Worm (Caenorhabditis elegans) whole organism, L1 larva: ENCODE measurements around the gene grd-7.

Source experiments
- C16A3.4 ChIP-seq: fragments of 150-350 bp; optimal IDR thresholded peaks from 2 replicates; lab custom pipeline; 2014; ENCODE audit warnings: missing biosample characterization, missing genetic modification characterization
- C34B4.2 ChIP-seq: sonication (generic microtip); optimal IDR thresholded peaks from 2 replicates; lab custom pipeline; 2017; ENCODE audit warnings: mild to moderate bottlenecking, missing genetic modification characterization, missing compliant biosample characterization
- Y116A8C.19 ChIP-seq: sonication (generic microtip); optimal IDR thresholded peaks from 2 replicates; lab custom pipeline; 2016; ENCODE audit warnings: missing compliant biosample characterization, missing genetic modification characterization, borderline replicate concordance
- aha-1 ChIP-seq: fragments of 150-350 bp; optimal IDR thresholded peaks from 2 replicates; lab custom pipeline; 2014; ENCODE audit warnings: missing biosample characterization, missing genetic modification characterization
- aly-2 ChIP-seq: fragments of 150-350 bp; optimal IDR thresholded peaks from 2 replicates; lab custom pipeline; 2014; ENCODE audit warnings: missing biosample characterization, missing genetic modification characterization
- ceh-63 ChIP-seq: fragments of 200-800 bp; sonication (Bioruptor generic); optimal IDR thresholded peaks from 2 replicates; lab custom pipeline; 2018; ENCODE audit warnings: mild to moderate bottlenecking, missing genetic modification characterization, missing compliant biosample characterization
- ceh-8 ChIP-seq: fragments of 200-800 bp; sonication (Bioruptor generic); optimal IDR thresholded peaks from 2 replicates; lab custom pipeline; 2018; ENCODE audit warnings: mild to moderate bottlenecking, missing genetic modification characterization, moderate library complexity, missing compliant biosample characterization
- ceh-88 ChIP-seq: fragments of 200-800 bp; sonication (Bioruptor generic); IDR thresholded peaks from 2 replicates; pipeline ENCODE4 v1.3.6; 2022; ENCODE audit warnings: missing genetic modification characterization, missing compliant biosample characterization
- ces-1 ChIP-seq: fragments of 150-350 bp; optimal IDR thresholded peaks from 2 replicates; lab custom pipeline; 2014; ENCODE audit warnings: missing biosample characterization, missing genetic modification reagents, missing genetic modification characterization
- efl-1 ChIP-seq, 4 experiments: fragments of 150-350 bp; optimal IDR thresholded peaks in 3 of 4; peaks in 1 of 4; 1 replicate in 1 of 4; 2 replicates in 3 of 4; lab custom pipeline; 2014; ENCODE audit warnings: missing biosample characterization in 2 of 4, missing genetic modification characterization in 2 of 4, missing genetic modification reagents in 2 of 4
- efl-3 ChIP-seq: fragments of 200-800 bp; sonication (Bioruptor generic); optimal IDR thresholded peaks from 2 replicates; lab custom pipeline; 2018; ENCODE audit warnings: mild to moderate bottlenecking, missing genetic modification characterization, missing compliant biosample characterization
- egl-27 ChIP-seq, 2 experiments: fragments of 150-350 bp in 1 of 2; sonication (generic microtip); optimal IDR thresholded peaks; 3 replicates each; lab custom pipeline; 2017 to 2018; ENCODE audit warnings: missing biosample characterization in 2 of 2, missing genetic modification characterization in 2 of 2, missing genetic modification reagents in 2 of 2
- elt-2 ChIP-seq: sonication (generic microtip); optimal IDR thresholded peaks from 2 replicates; lab custom pipeline; 2016; ENCODE audit warnings: missing genetic modification characterization, mild to moderate bottlenecking, inconsistent platforms, missing compliant biosample characterization, missing genetic modification reagents
- elt-3 ChIP-seq, 6 experiments: fragments of 150-350 bp in 1 of 6; sonication (generic microtip); optimal IDR thresholded peaks; 2 replicates each; lab custom pipeline; 2017 to 2018; ENCODE audit warnings: missing biosample characterization in 6 of 6, missing genetic modification characterization in 6 of 6, inconsistent platforms in 1 of 6
- ets-5 ChIP-seq: fragments of 200-800 bp; sonication (Bioruptor generic); IDR thresholded peaks from 2 replicates; pipeline ENCODE4 v1.3.6; 2022; ENCODE audit warnings: missing genetic modification characterization, missing compliant biosample characterization
- fkh-10 ChIP-seq: sonication (generic microtip); optimal IDR thresholded peaks from 2 replicates; lab custom pipeline; 2017; ENCODE audit warnings: missing biosample characterization, missing genetic modification reagents, missing genetic modification characterization
- fkh-4 ChIP-seq: sonication (generic microtip); optimal IDR thresholded peaks from 2 replicates; lab custom pipeline; 2016; ENCODE audit warnings: missing compliant biosample characterization, missing genetic modification characterization, borderline replicate concordance
- fkh-8 ChIP-seq: sonication (generic microtip); optimal IDR thresholded peaks from 2 replicates; lab custom pipeline; 2016; ENCODE audit warnings: mild to moderate bottlenecking, missing genetic modification characterization, missing compliant biosample characterization
- fos-1 ChIP-seq: fragments of 150-350 bp; optimal IDR thresholded peaks from 2 replicates; lab custom pipeline; 2014; ENCODE audit warnings: missing biosample characterization, missing genetic modification characterization
- hlh-17 ChIP-seq: fragments of 200-800 bp; sonication (Bioruptor generic); optimal IDR thresholded peaks from 2 replicates; lab custom pipeline; 2018; ENCODE audit warnings: missing genetic modification characterization, mild to moderate bottlenecking, missing compliant biosample characterization, moderate library complexity, borderline replicate concordance
- hpl-2 ChIP-seq: fragments of 150-350 bp; optimal IDR thresholded peaks from 2 replicates; lab custom pipeline; 2014; ENCODE audit warnings: missing biosample characterization, missing genetic modification reagents, missing genetic modification characterization
- irx-1 ChIP-seq: sonication (generic microtip); optimal IDR thresholded peaks from 2 replicates; lab custom pipeline; 2016; ENCODE audit warnings: missing genetic modification characterization, missing compliant biosample characterization
- isw-1 ChIP-seq: fragments of 200-800 bp; sonication (Bioruptor generic); IDR thresholded peaks from 2 replicates; pipeline ENCODE4 v1.3.6; 2022; ENCODE audit warnings: missing genetic modification characterization, missing compliant biosample characterization
- jun-1 ChIP-seq: fragments of 150-350 bp; optimal IDR thresholded peaks from 2 replicates; lab custom pipeline; 2014; ENCODE audit warnings: missing biosample characterization, missing genetic modification reagents, missing genetic modification characterization
- lin-14 ChIP-seq: fragments of 200-800 bp; sonication (Bioruptor generic); optimal IDR thresholded peaks from 2 replicates; lab custom pipeline; 2018; ENCODE audit warnings: mild to moderate bottlenecking, missing genetic modification characterization, moderate library complexity, missing compliant biosample characterization
- lin-15B ChIP-seq: fragments of 150-350 bp; sonication (generic microtip); optimal IDR thresholded peaks from 3 replicates; lab custom pipeline; 2014; ENCODE audit warnings: missing biosample characterization, missing genetic modification characterization
- lin-35 ChIP-seq, 2 experiments: fragments of 150-350 bp; optimal IDR thresholded peaks; 2 replicates each; lab custom pipeline; 2014; ENCODE audit warnings: missing biosample characterization in 2 of 2, missing genetic modification characterization in 2 of 2, missing genetic modification reagents in 2 of 2
- lir-3 ChIP-seq: sonication (generic microtip); optimal IDR thresholded peaks from 2 replicates; lab custom pipeline; 2016; ENCODE audit warnings: mild to moderate bottlenecking, missing genetic modification characterization, moderate library complexity, missing compliant biosample characterization; ENCODE audit not compliant: poor library complexity
- lsy-2 ChIP-seq, 2 experiments: fragments of 150-350 bp; optimal IDR thresholded peaks; 2 replicates each; lab custom pipeline; 2014; ENCODE audit warnings: missing biosample characterization in 2 of 2, missing genetic modification characterization in 2 of 2
- mab-9 ChIP-seq: fragments of 200-800 bp; sonication (Bioruptor generic); IDR thresholded peaks from 2 replicates; pipeline ENCODE4 v1.3.6; 2022; ENCODE audit warnings: missing genetic modification reagents, missing genetic modification characterization, missing compliant biosample characterization
- mdl-1 ChIP-seq, 2 experiments: fragments of 150-350 bp; optimal IDR thresholded peaks; 2 replicates each; lab custom pipeline; 2014 to 2017; ENCODE audit warnings: missing biosample characterization in 2 of 2, missing genetic modification characterization in 2 of 2, inconsistent platforms in 1 of 2
- mef-2 ChIP-seq: fragments of 150-350 bp; optimal IDR thresholded peaks from 2 replicates; lab custom pipeline; 2014; ENCODE audit warnings: missing biosample characterization, missing genetic modification characterization
- mep-1 ChIP-seq: fragments of 150-350 bp; optimal IDR thresholded peaks from 2 replicates; lab custom pipeline; 2014; ENCODE audit warnings: missing biosample characterization, missing genetic modification characterization
- nhr-11 ChIP-seq: fragments of 150-350 bp; optimal IDR thresholded peaks from 2 replicates; lab custom pipeline; 2014; ENCODE audit warnings: missing biosample characterization, missing genetic modification characterization
- nhr-12 ChIP-seq: sonication (generic microtip); optimal IDR thresholded peaks from 2 replicates; lab custom pipeline; 2017; ENCODE audit warnings: missing biosample characterization, missing genetic modification characterization
- nhr-19 ChIP-seq: fragments of 200-800 bp; sonication (Bioruptor generic); conservative IDR thresholded peaks from 2 replicates; pipeline ENCODE4 v1.3.6; 2022; ENCODE audit warnings: missing genetic modification characterization, missing compliant biosample characterization
- nhr-237 ChIP-seq: fragments of 150-350 bp; optimal IDR thresholded peaks from 2 replicates; lab custom pipeline; 2014; ENCODE audit warnings: missing biosample characterization, missing genetic modification characterization
- nhr-28 ChIP-seq: fragments of 150-350 bp; optimal IDR thresholded peaks from 2 replicates; lab custom pipeline; 2014; ENCODE audit warnings: missing biosample characterization, missing genetic modification characterization
- pag-3 ChIP-seq: sonication (generic microtip); optimal IDR thresholded peaks from 2 replicates; lab custom pipeline; 2017; ENCODE audit warnings: missing genetic modification characterization, mild to moderate bottlenecking, missing compliant biosample characterization, antibody characterized with exemption, borderline replicate concordance; ENCODE audit not compliant: insufficient read depth
- pqm-1 ChIP-seq: sonication (generic microtip); optimal IDR thresholded peaks from 3 replicates; lab custom pipeline; 2017; ENCODE audit warnings: missing biosample characterization, missing genetic modification characterization
- rnt-1 ChIP-seq: sonication (generic microtip); optimal IDR thresholded peaks from 2 replicates; lab custom pipeline; 2016; ENCODE audit warnings: mild to moderate bottlenecking, missing genetic modification characterization, moderate library complexity, missing compliant biosample characterization
- skn-1 ChIP-seq: fragments of 150-350 bp; optimal IDR thresholded peaks from 2 replicates; lab custom pipeline; 2014; ENCODE audit warnings: missing biosample characterization, missing genetic modification characterization
- snpc-4 ChIP-seq: fragments of 150-350 bp; optimal IDR thresholded peaks from 2 replicates; lab custom pipeline; 2014; ENCODE audit warnings: missing biosample characterization, missing genetic modification characterization
- snu-23 ChIP-seq: sonication (generic microtip); optimal IDR thresholded peaks from 2 replicates; lab custom pipeline; 2016; ENCODE audit warnings: missing genetic modification characterization, missing compliant biosample characterization
- sox-4 ChIP-seq: sonication (generic microtip); optimal IDR thresholded peaks from 2 replicates; lab custom pipeline; 2016; ENCODE audit warnings: missing genetic modification characterization, missing compliant biosample characterization
- swsn-7 ChIP-seq: sonication (generic microtip); optimal IDR thresholded peaks from 2 replicates; lab custom pipeline; 2016; ENCODE audit warnings: missing genetic modification characterization, missing compliant biosample characterization
- tbx-2 ChIP-seq: sonication (generic microtip); optimal IDR thresholded peaks from 2 replicates; lab custom pipeline; 2016; ENCODE audit warnings: missing genetic modification characterization, missing compliant biosample characterization
- tlp-1 ChIP-seq: fragments of 150-350 bp; optimal IDR thresholded peaks from 2 replicates; lab custom pipeline; 2014; ENCODE audit warnings: missing biosample characterization, missing genetic modification characterization
- xbp-1 ChIP-seq: sonication (generic microtip); optimal IDR thresholded peaks from 2 replicates; lab custom pipeline; 2016; ENCODE audit warnings: missing genetic modification characterization, missing compliant biosample characterization
- zag-1 ChIP-seq: fragments of 150-350 bp; optimal IDR thresholded peaks from 2 replicates; lab custom pipeline; 2014; ENCODE audit warnings: missing biosample characterization, missing genetic modification characterization
- ztf-11 ChIP-seq, 2 experiments: sonication (generic microtip); optimal IDR thresholded peaks; 2 replicates each; lab custom pipeline; 2016 to 2017; ENCODE audit warnings: missing genetic modification characterization in 2 of 2, missing biosample characterization in 1 of 2, missing compliant biosample characterization in 1 of 2

Gene grd-7

DNA sequence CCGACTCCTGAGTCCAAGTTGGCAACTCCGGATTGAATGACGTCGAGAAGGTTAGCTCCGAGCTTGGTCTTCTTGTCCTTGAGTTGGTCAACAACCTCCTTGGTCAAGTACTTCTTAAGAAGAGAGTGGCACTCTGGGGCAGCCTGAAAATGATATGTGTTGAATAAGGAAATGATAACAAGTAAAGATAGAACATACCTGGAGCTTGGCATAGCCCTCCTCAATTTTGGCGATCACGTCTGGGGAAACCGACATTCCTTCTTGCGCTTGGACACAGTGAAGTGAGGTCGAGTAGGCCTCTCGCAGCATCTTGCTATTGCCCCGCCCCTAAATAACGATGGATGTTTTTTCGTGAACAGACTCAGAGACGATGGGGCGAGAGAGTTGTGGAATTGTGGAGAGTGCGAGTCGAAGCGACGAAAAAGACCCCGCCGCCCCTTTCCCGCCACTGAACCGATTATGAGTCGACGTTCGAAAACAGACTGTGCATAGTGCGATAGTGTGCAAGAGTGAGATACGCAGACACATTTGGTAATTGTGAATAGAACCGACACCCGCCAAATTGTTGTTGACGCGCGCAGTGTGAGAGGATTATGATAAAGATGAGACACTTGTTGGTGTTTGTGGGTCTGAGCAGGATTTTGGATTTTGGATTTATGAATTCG lies 37.0 kb downstream of the grd-7 start (continued):
- TF ChIP-seq mdl-1 (tag; optimal IDR thresholded peaks at IDR 0.05; lab: Kevin White, UChicago), result peak in 1 of 2 experiments; percentile 16
- no peak for TF ChIP-seq sox-4
- TF ChIP-seq nhr-237, result no peak
- no peak for TF ChIP-seq fkh-10 (GFP tag; lab: Kevin White, UChicago)
- TF ChIP-seq ceh-88 (GFP tag; lab: Robert Waterston, UW), result no peak
- TF ChIP-seq isw-1, result no peak
- TF ChIP-seq C16A3.4 (tag; lab: Kevin White, UChicago), result peak; percentile 33
- TF ChIP-seq swsn-7 (tag; lab: Kevin White, UChicago), result peak; percentile 37
- TF ChIP-seq fkh-8, result no peak
- TF ChIP-seq tbx-2, result no peak
- TF ChIP-seq efl-3, result no peak
- no peak for TF ChIP-seq aly-2
- TF ChIP-seq lin-35 (GFP tag; optimal IDR thresholded peaks at IDR 0.05; lab: Kevin White, UChicago), result peak in 1 of 2 experiments; percentile 3
- no peak for TF ChIP-seq fkh-4
- TF ChIP-seq nhr-12 (tag; lab: Kevin White, UChicago), result no peak
- TF ChIP-seq tlp-1, result no peak
- no peak for TF ChIP-seq hpl-2 (GFP tag; lab: Kevin White, UChicago)
- TF ChIP-seq pqm-1 (tag; lab: Kevin White, UChicago), result no peak
- TF ChIP-seq ztf-11 (tag; optimal IDR thresholded peaks at IDR 0.05; lab: Kevin White, UChicago), result no peak
- no peak for TF ChIP-seq mab-9
- no peak for TF ChIP-seq zag-1
- TF ChIP-seq fos-1, result no peak
- no peak for TF ChIP-seq mef-2
- TF ChIP-seq elt-2 (tag; lab: Kevin White, UChicago), result no peak
- TF ChIP-seq lir-3 (tag; lab: Kevin White, UChicago), result no peak
- TF ChIP-seq irx-1 (tag; lab: Kevin White, UChicago), result no peak
- no peak for TF ChIP-seq Y116A8C.19 (tag; lab: Kevin White, UChicago)
- TF ChIP-seq nhr-19 (GFP tag; lab: Robert Waterston, UW), result peak; percentile 18
- no peak for TF ChIP-seq skn-1 (tag; lab: Kevin White, UChicago)
- peak; percentile 16 for TF ChIP-seq rnt-1 (tag; lab: Kevin White, UChicago)
- TF ChIP-seq mep-1 (tag; lab: Kevin White, UChicago), result peak; percentile 43
- no peak for TF ChIP-seq ceh-8
- no peak for TF ChIP-seq ces-1 (GFP tag; lab: Kevin White, UChicago)
- TF ChIP-seq ets-5 (GFP tag; lab: Robert Waterston, UW), result no peak
- no peak for TF ChIP-seq nhr-28 (tag; lab: Kevin White, UChicago)
- peak in 1 of 2 experiments; percentile 13 for TF ChIP-seq efl-1 (optimal IDR thresholded peaks at IDR 0.05; lab: Kevin White, UChicago)
- TF ChIP-seq efl-1 (GFP tag; optimal IDR thresholded peaks at IDR 0.05 in 1 of 2; lab: Kevin White, UChicago), result no peak
- TF ChIP-seq xbp-1 (tag; lab: Kevin White, UChicago), result peak; percentile 18
- TF ChIP-seq elt-3 (tag; optimal IDR thresholded peaks at IDR 0.05; lab: Kevin White, UChicago), result no peak
- TF ChIP-seq egl-27 (tag; optimal IDR thresholded peaks at IDR 0.05; lab: Kevin White, UChicago), result no peak
- TF ChIP-seq lin-14, result peak; percentile 83
- peak; percentile 26 for TF ChIP-seq jun-1
- TF ChIP-seq lsy-2 (tag; optimal IDR thresholded peaks at IDR 0.05; lab: Kevin White, UChicago), result peak in 1 of 2 experiments; percentile 26
- no peak for TF ChIP-seq nhr-11 (tag; lab: Kevin White, UChicago)
- peak; percentile 53 for TF ChIP-seq snu-23 (GFP tag; lab: Kevin White, UChicago)
- TF ChIP-seq C34B4.2 (tag; lab: Kevin White, UChicago), result no peak
- TF ChIP-seq hlh-17 (GFP tag; lab: Kevin White, UChicago), result no peak
- no peak for TF ChIP-seq pag-3
- no peak for TF ChIP-seq ceh-63 (GFP tag; lab: Kevin White, UChicago)
- no peak for TF ChIP-seq snpc-4
- TF ChIP-seq aha-1, result no peak
- no peak for TF ChIP-seq lin-15B (tag; lab: Kevin White, UChicago)
